Worm (Caenorhabditis elegans): ENCODE measurements around the gene cest-9.2.

- TF ChIP-seq lsy-2 (tag; optimal IDR thresholded peaks at IDR 0.05) (no peak), unc-62 (GFP tag; optimal IDR thresholded peaks at IDR 0.05) (no peak), sem-2 (GFP tag; optimal IDR thresholded peaks at IDR 0.05) (no peak), mep-1 (tag; optimal IDR thresholded peaks at IDR 0.05) (no peak), snpc-4 (tag; optimal IDR thresholded peaks at IDR 0.05) (no peak), elt-1 (tag; optimal IDR thresholded peaks at IDR 0.05; ENCODE audit: borderline replicate concordance, insufficient read depth) (no peak)
These were observed 5.2 kb downstream of the cest-9.2 start for ce11 chrX:12227130-12227529.
